Worm (Caenorhabditis elegans) whole organism, L2 larva: Measurements from ENCODE around the gene tre-5.

ENCODE experiments used
- C34F6.9 ChIP-seq: fragments of 150-350 bp; optimal IDR thresholded peaks from 2 replicates; lab custom pipeline; 2014; ENCODE audit warnings: missing biosample characterization, missing genetic modification characterization
- F13H6.1 ChIP-seq: sonication (generic microtip); optimal IDR thresholded peaks from 2 replicates; lab custom pipeline; 2016; ENCODE audit warnings: missing genetic modification characterization, missing compliant biosample characterization
- R02D3.7 ChIP-seq: fragments of 150-350 bp; optimal IDR thresholded peaks from 2 replicates; lab custom pipeline; 2014; ENCODE audit warnings: missing biosample characterization, missing genetic modification characterization
- Y55F3AM.14 ChIP-seq: fragments of 200-800 bp; sonication (Bioruptor generic); optimal IDR thresholded peaks from 2 replicates; lab custom pipeline; 2018; ENCODE audit warnings: mild to moderate bottlenecking, missing genetic modification characterization, missing compliant biosample characterization
- alr-1 ChIP-seq: fragments of 150-350 bp; optimal IDR thresholded peaks from 2 replicates; lab custom pipeline; 2014; ENCODE audit warnings: missing biosample characterization, missing genetic modification characterization
- aly-2 ChIP-seq: fragments of 150-350 bp; optimal IDR thresholded peaks from 2 replicates; lab custom pipeline; 2014; ENCODE audit warnings: missing biosample characterization, missing genetic modification characterization
- blmp-1 ChIP-seq: sonication (generic microtip); optimal IDR thresholded peaks from 2 replicates; lab custom pipeline; 2017; ENCODE audit warnings: missing genetic modification characterization, mild to moderate bottlenecking, missing compliant biosample characterization, antibody characterized with exemption, moderate library complexity; ENCODE audit not compliant: insufficient read depth
- ceh-16 ChIP-seq: fragments of 150-350 bp; optimal IDR thresholded peaks from 2 replicates; lab custom pipeline; 2014; ENCODE audit warnings: missing biosample characterization, missing genetic modification characterization
- ceh-82 ChIP-seq: fragments of 150-350 bp; optimal IDR thresholded peaks from 2 replicates; lab custom pipeline; 2014; ENCODE audit warnings: missing biosample characterization, missing genetic modification characterization
- crh-2 ChIP-seq: sonication (generic microtip); optimal IDR thresholded peaks from 2 replicates; lab custom pipeline; 2017; ENCODE audit warnings: missing biosample characterization, missing genetic modification characterization
- dmd-4 ChIP-seq: sonication (generic microtip); optimal IDR thresholded peaks from 2 replicates; lab custom pipeline; 2017; ENCODE audit warnings: missing biosample characterization, missing genetic modification characterization
- egl-27 ChIP-seq: sonication (generic microtip); optimal IDR thresholded peaks from 3 replicates; lab custom pipeline; 2017; ENCODE audit warnings: missing biosample characterization, missing genetic modification reagents, missing genetic modification characterization
- elt-3 ChIP-seq: sonication (generic microtip); optimal IDR thresholded peaks from 2 replicates; lab custom pipeline; 2017; ENCODE audit warnings: missing biosample characterization, missing genetic modification characterization
- fos-1 ChIP-seq: fragments of 150-350 bp; optimal IDR thresholded peaks from 2 replicates; lab custom pipeline; 2014; ENCODE audit warnings: missing biosample characterization, missing genetic modification characterization
- gmeb-1 ChIP-seq: fragments of 150-350 bp; optimal IDR thresholded peaks from 2 replicates; lab custom pipeline; 2014; ENCODE audit warnings: missing biosample characterization, missing genetic modification characterization
- lin-11 ChIP-seq: fragments of 150-350 bp; sonication (generic microtip); optimal IDR thresholded peaks from 2 replicates; lab custom pipeline; 2014; ENCODE audit warnings: missing biosample characterization, missing genetic modification characterization, inconsistent platforms, mixed read lengths
- lin-13 ChIP-seq: fragments of 150-350 bp; optimal IDR thresholded peaks from 2 replicates; lab custom pipeline; 2014; ENCODE audit warnings: missing biosample characterization, missing genetic modification reagents, missing genetic modification characterization
- lin-39 ChIP-seq: fragments of 150-350 bp; optimal IDR thresholded peaks from 2 replicates; lab custom pipeline; 2014; ENCODE audit warnings: missing biosample characterization, missing genetic modification reagents, missing genetic modification characterization
- lsy-2 ChIP-seq, 2 experiments: fragments of 150-350 bp in 1 of 2; sonication (generic microtip) in 1 of 2; optimal IDR thresholded peaks; 2 replicates each; lab custom pipeline; 2014 to 2017; ENCODE audit warnings: missing biosample characterization in 2 of 2, missing genetic modification characterization in 2 of 2
- mbf-1 ChIP-seq: sonication (generic microtip); optimal IDR thresholded peaks from 2 replicates; lab custom pipeline; 2017; ENCODE audit warnings: missing biosample characterization, missing genetic modification characterization
- mdl-1 ChIP-seq, 2 experiments: fragments of 150-350 bp in 1 of 2; sonication (generic microtip) in 1 of 2; optimal IDR thresholded peaks; 2 replicates each; lab custom pipeline; 2017; ENCODE audit warnings: missing biosample characterization in 2 of 2, missing genetic modification characterization in 2 of 2
- nhr-10 ChIP-seq: sonication (generic microtip); optimal IDR thresholded peaks from 2 replicates; lab custom pipeline; 2017; ENCODE audit warnings: missing biosample characterization, missing genetic modification characterization
- nhr-11 ChIP-seq: fragments of 150-350 bp; optimal IDR thresholded peaks from 2 replicates; lab custom pipeline; 2014; ENCODE audit warnings: missing biosample characterization, missing genetic modification characterization
- nhr-12 ChIP-seq: fragments of 150-350 bp; optimal IDR thresholded peaks from 2 replicates; lab custom pipeline; 2014; ENCODE audit warnings: missing biosample characterization, missing genetic modification characterization
- nhr-129 ChIP-seq: fragments of 150-350 bp; optimal IDR thresholded peaks from 2 replicates; lab custom pipeline; 2014; ENCODE audit warnings: missing biosample characterization, missing genetic modification characterization
- nhr-21 ChIP-seq: fragments of 150-350 bp; optimal IDR thresholded peaks from 2 replicates; lab custom pipeline; 2014; ENCODE audit warnings: missing biosample characterization, missing genetic modification characterization
- nhr-237 ChIP-seq: fragments of 150-350 bp; optimal IDR thresholded peaks from 2 replicates; lab custom pipeline; 2014; ENCODE audit warnings: missing biosample characterization, missing genetic modification characterization
- nhr-25 ChIP-seq: fragments of 150-350 bp; sonication (generic microtip); optimal IDR thresholded peaks from 3 replicates; lab custom pipeline; 2014; ENCODE audit warnings: missing biosample characterization, missing genetic modification characterization
- nhr-6 ChIP-seq: fragments of 150-350 bp; optimal IDR thresholded peaks from 2 replicates; lab custom pipeline; 2014; ENCODE audit warnings: missing biosample characterization, missing genetic modification characterization
- nhr-77 ChIP-seq: fragments of 150-350 bp; optimal IDR thresholded peaks from 2 replicates; lab custom pipeline; 2014; ENCODE audit warnings: missing biosample characterization, missing genetic modification characterization
- skn-1 ChIP-seq: sonication (generic microtip); optimal IDR thresholded peaks from 2 replicates; lab custom pipeline; 2017; ENCODE audit warnings: missing biosample characterization, missing genetic modification characterization
- sma-3 ChIP-seq: sonication (generic microtip); optimal IDR thresholded peaks from 2 replicates; lab custom pipeline; 2016; ENCODE audit warnings: missing genetic modification reagents, missing genetic modification characterization, missing compliant biosample characterization
- sma-9 ChIP-seq, 2 experiments: fragments of 150-350 bp in 1 of 2; sonication (generic microtip) in 1 of 2; optimal IDR thresholded peaks; 2 replicates each; lab custom pipeline; 2014 to 2016; ENCODE audit warnings: missing genetic modification characterization in 2 of 2, mild to moderate bottlenecking in 1 of 2, missing biosample characterization in 1 of 2, missing compliant biosample characterization in 1 of 2, missing genetic modification reagents in 1 of 2, moderate library complexity in 1 of 2
- snpc-4 ChIP-seq: fragments of 150-350 bp; optimal IDR thresholded peaks from 2 replicates; lab custom pipeline; 2014; ENCODE audit warnings: missing biosample characterization, missing genetic modification characterization
- unc-39 ChIP-seq: fragments of 150-350 bp; optimal IDR thresholded peaks from 2 replicates; lab custom pipeline; 2014; ENCODE audit warnings: missing biosample characterization, missing genetic modification characterization
- unc-55 ChIP-seq: fragments of 150-350 bp; sonication (generic microtip); optimal IDR thresholded peaks from 3 replicates; lab custom pipeline; 2014; ENCODE audit warnings: missing biosample characterization, missing genetic modification reagents, missing genetic modification characterization
- unc-62 ChIP-seq: fragments of 150-350 bp; optimal IDR thresholded peaks from 2 replicates; lab custom pipeline; 2014; ENCODE audit warnings: missing biosample characterization, missing genetic modification reagents, missing genetic modification characterization
- zag-1 ChIP-seq: fragments of 150-350 bp; optimal IDR thresholded peaks from 2 replicates; lab custom pipeline; 2014; ENCODE audit warnings: missing biosample characterization, missing genetic modification characterization
- ztf-11 ChIP-seq: sonication (generic microtip); optimal IDR thresholded peaks from 2 replicates; lab custom pipeline; 2017; ENCODE audit warnings: missing biosample characterization, missing genetic modification characterization
- ztf-4 ChIP-seq: fragments of 150-350 bp; optimal IDR thresholded peaks from 2 replicates; lab custom pipeline; 2014; ENCODE audit warnings: missing biosample characterization, missing genetic modification characterization

tre-5 gene

DNA sequence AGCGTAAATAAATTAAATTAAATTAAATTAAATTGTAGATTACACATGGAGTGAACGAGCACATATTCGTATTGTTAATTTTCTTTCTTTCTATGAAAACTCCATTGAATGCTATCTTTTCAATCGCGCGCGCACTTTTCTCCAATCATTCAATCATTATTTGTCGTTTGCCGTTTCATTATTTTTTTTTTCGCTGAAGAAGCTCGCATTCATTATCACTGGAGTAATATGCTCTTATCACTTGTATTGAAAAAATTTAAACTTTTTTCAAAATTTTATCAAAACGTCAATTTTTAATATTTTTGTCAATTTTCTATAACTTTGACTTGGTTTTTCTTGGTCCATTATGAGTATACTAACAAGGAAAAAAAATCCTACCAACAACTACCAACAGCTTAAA is 10.4 kb upstream of the tre-5 start:
- TF ChIP-seq ztf-11 (tag; lab: Kevin White, UChicago) (no peak), ztf-4 (tag; lab: Kevin White, UChicago) (no peak), alr-1 (no peak), mbf-1 (no peak), mdl-1 (tag; optimal IDR thresholded peaks at IDR 0.05; lab: Kevin White, UChicago) (no peak), lin-13 (GFP tag; lab: Kevin White, UChicago) (no peak), fos-1 (tag; lab: Kevin White, UChicago) (peak; percentile 76)

DNA sequence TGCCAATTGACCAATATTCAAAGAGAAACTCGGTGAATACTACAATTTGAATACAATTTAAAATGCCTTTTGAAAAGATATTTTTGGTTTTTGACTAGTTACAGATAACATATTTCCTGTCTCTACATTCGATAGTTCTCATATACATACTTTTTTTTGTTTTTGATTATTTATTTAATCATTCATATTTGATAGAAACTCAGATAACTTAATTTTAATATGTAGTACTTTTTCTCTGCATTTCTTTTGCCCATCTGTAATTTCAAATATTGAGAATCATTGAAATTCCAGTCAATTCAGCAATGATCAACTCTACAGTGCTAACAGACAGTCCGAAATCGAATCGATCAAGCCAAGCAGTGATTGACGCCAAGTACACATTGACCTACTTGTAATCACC is 5.9 kb upstream of the tre-5 start, which contains the start of gene C23H3.2:
TSS of gene C23H3.2 (plus strand) at position 301 of the 400 bp plus-strand sequence.
- TF ChIP-seq lsy-2 (tag; optimal IDR thresholded peaks at IDR 0.05; lab: Kevin White, UChicago), result no peak
- no peak for TF ChIP-seq ceh-82 (tag; lab: Kevin White, UChicago)
- no peak for TF ChIP-seq gmeb-1
- no peak for TF ChIP-seq nhr-10 (tag; lab: Kevin White, UChicago)
- TF ChIP-seq nhr-12, result no peak
- TF ChIP-seq ztf-11 (tag; lab: Kevin White, UChicago), result no peak
- no peak for TF ChIP-seq fos-1 (tag; lab: Kevin White, UChicago)
- no peak for TF ChIP-seq ztf-4 (tag; lab: Kevin White, UChicago)
- TF ChIP-seq nhr-237 (tag; lab: Kevin White, UChicago), result no peak
- TF ChIP-seq nhr-129, result no peak
- TF ChIP-seq blmp-1 (tag; lab: Kevin White, UChicago), result no peak
- TF ChIP-seq nhr-77, result no peak
- TF ChIP-seq lin-13 (GFP tag; lab: Kevin White, UChicago), result no peak

- no peak for TF ChIP-seq lin-11
- no peak for TF ChIP-seq mbf-1
- TF ChIP-seq sma-9 (GFP tag; optimal IDR thresholded peaks at IDR 0.05; lab: Kevin White, UChicago), result no peak
- TF ChIP-seq sma-9 (tag; optimal IDR thresholded peaks at IDR 0.05; lab: Kevin White, UChicago), result no peak
- no peak for TF ChIP-seq C34F6.9 (tag; lab: Kevin White, UChicago)
- no peak for TF ChIP-seq unc-55 (GFP tag; lab: Kevin White, UChicago)
- TF ChIP-seq egl-27 (tag; lab: Kevin White, UChicago), result no peak
- peak; percentile 11 for TF ChIP-seq nhr-129
- no peak for TF ChIP-seq mdl-1 (tag; optimal IDR thresholded peaks at IDR 0.05; lab: Kevin White, UChicago)
- peak; percentile 61 for TF ChIP-seq nhr-25 (tag; lab: Kevin White, UChicago)
- no peak for TF ChIP-seq snpc-4 (tag; lab: Kevin White, UChicago)
- TF ChIP-seq blmp-1 (tag; lab: Kevin White, UChicago), result no peak
- peak; percentile 29 for TF ChIP-seq nhr-21
- TF ChIP-seq fos-1 (tag; lab: Kevin White, UChicago), result peak; percentile 46
- no peak for TF ChIP-seq zag-1 (tag; lab: Kevin White, UChicago)
- TF ChIP-seq R02D3.7 (tag; lab: Kevin White, UChicago), result no peak
- TF ChIP-seq nhr-12, result no peak
- TF ChIP-seq Y55F3AM.14 (GFP tag; lab: Kevin White, UChicago), result no peak
These were observed 4.9 kb upstream of the tre-5 start for ce11 chrII:60049-60448.

- TF ChIP-seq unc-62 (GFP tag; lab: Kevin White, UChicago) (no peak), nhr-11 (no peak), zag-1 (tag; lab: Kevin White, UChicago) (no peak), elt-3 (tag; lab: Kevin White, UChicago) (no peak), crh-2 (tag; lab: Kevin White, UChicago) (no peak), aly-2 (tag; lab: Kevin White, UChicago) (no peak), ztf-4 (tag; lab: Kevin White, UChicago) (no peak), nhr-6 (tag; lab: Kevin White, UChicago) (no peak), F13H6.1 (tag; lab: Kevin White, UChicago) (no peak), ztf-11 (tag; lab: Kevin White, UChicago) (no peak)
These were observed 2.8 kb upstream of the tre-5 start for ce11 chrII:57873-58272.

DNA sequence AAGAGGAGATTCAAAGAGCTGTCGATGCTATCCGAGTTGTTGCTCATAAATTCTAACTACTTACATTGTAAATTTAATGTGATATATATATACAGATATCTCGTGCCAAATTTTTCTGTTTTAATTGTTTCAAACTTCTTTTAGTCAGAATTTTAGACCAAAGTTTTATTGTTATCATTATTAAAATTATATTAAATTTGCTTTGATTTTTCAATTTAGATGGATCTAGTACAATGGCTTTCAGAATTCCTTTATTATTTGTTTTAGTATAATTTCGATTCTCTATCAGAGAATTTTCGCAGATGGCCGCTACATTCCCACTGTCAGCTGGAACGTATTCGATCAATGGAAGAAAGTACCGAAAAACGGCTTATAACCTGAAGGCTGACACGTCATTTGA is 2.3 kb upstream of the tre-5 start, which contains the start of gene ascc-1:
TSS of gene ascc-1 (plus strand) at position 301 of the 400 bp plus-strand sequence.
- TF ChIP-seq snpc-4 (tag; lab: Kevin White, UChicago) (no peak), ztf-4 (tag; lab: Kevin White, UChicago) (no peak), skn-1 (no peak), unc-39 (tag; lab: Kevin White, UChicago) (no peak), elt-3 (tag; lab: Kevin White, UChicago) (no peak), nhr-6 (tag; lab: Kevin White, UChicago) (no peak), crh-2 (tag; lab: Kevin White, UChicago) (no peak), ztf-11 (tag; lab: Kevin White, UChicago) (no peak), nhr-12 (no peak), lsy-2 (tag; optimal IDR thresholded peaks at IDR 0.05; lab: Kevin White, UChicago) (no peak), unc-62 (GFP tag; lab: Kevin White, UChicago) (no peak), egl-27 (tag; lab: Kevin White, UChicago) (no peak), dmd-4 (tag; lab: Kevin White, UChicago) (no peak), nhr-77 (no peak), lin-39 (tag; lab: Kevin White, UChicago) (no peak), ceh-16 (no peak), nhr-129 (no peak), sma-3 (GFP tag; lab: Kevin White, UChicago) (no peak), mbf-1 (no peak)
